Worm (Caenorhabditis elegans) whole organism, L3 larva: Measurements from ENCODE around the gene C42C1.19.

Experiments used
- aly-2 ChIP-seq: fragments of 150-350 bp; optimal IDR thresholded peaks from 2 replicates; lab custom pipeline; 2014; ENCODE audit warnings: missing biosample characterization, missing genetic modification characterization
- ama-1 ChIP-seq: fragments of 150-350 bp; optimal IDR thresholded peaks from 2 replicates; lab custom pipeline; 2018
- ceh-16 ChIP-seq: sonication (generic microtip); optimal IDR thresholded peaks from 2 replicates; lab custom pipeline; 2017; ENCODE audit warnings: missing biosample characterization, missing genetic modification characterization
- egl-27 ChIP-seq: sonication (generic microtip); optimal IDR thresholded peaks from 4 replicates; lab custom pipeline; 2017; ENCODE audit warnings: missing biosample characterization, missing genetic modification reagents, missing genetic modification characterization
- fkh-2 ChIP-seq: fragments of 150-350 bp; optimal IDR thresholded peaks from 2 replicates; lab custom pipeline; 2014; ENCODE audit warnings: missing biosample characterization, missing genetic modification reagents, missing genetic modification characterization
- jun-1 ChIP-seq: fragments of 150-350 bp; optimal IDR thresholded peaks from 2 replicates; lab custom pipeline; 2014; ENCODE audit warnings: missing biosample characterization, missing genetic modification reagents, missing genetic modification characterization
- lin-39 ChIP-seq: fragments of 150-350 bp; optimal IDR thresholded peaks from 2 replicates; lab custom pipeline; 2018; ENCODE audit warnings: missing biosample characterization, missing genetic modification reagents, missing genetic modification characterization
- nhr-12 ChIP-seq: fragments of 150-350 bp; optimal IDR thresholded peaks from 2 replicates; lab custom pipeline; 2014; ENCODE audit warnings: missing biosample characterization, missing genetic modification characterization
- nhr-28 ChIP-seq: fragments of 150-350 bp; optimal IDR thresholded peaks from 2 replicates; lab custom pipeline; 2014; ENCODE audit warnings: missing biosample characterization, missing genetic modification characterization
- zag-1 ChIP-seq: fragments of 150-350 bp; optimal IDR thresholded peaks from 2 replicates; lab custom pipeline; 2014; ENCODE audit warnings: missing biosample characterization, missing genetic modification characterization
- ztf-4 ChIP-seq: fragments of 150-350 bp; optimal IDR thresholded peaks from 2 replicates; lab custom pipeline; 2014; ENCODE audit warnings: missing biosample characterization, missing genetic modification characterization

- TF ChIP-seq nhr-12 (tag; lab: Kevin White, UChicago) (no peak), ztf-4 (tag; lab: Kevin White, UChicago) (no peak), lin-39 (no peak), ceh-16 (tag; lab: Kevin White, UChicago) (no peak), egl-27 (tag; lab: Kevin White, UChicago) (no peak), ama-1 (lab: Kevin White, UChicago) (no peak), nhr-28 (tag; lab: Kevin White, UChicago) (no peak), fkh-2 (tag; lab: Kevin White, UChicago) (no peak), aly-2 (tag; lab: Kevin White, UChicago) (no peak), zag-1 (no peak), jun-1 (tag; lab: Kevin White, UChicago) (no peak)
Measured at ce11 chrIV:12330840-12331359, 48.4 kb downstream of the C42C1.19 start, which contains the start of gene ufd-1.
